Fruit fly (Drosophila melanogaster) whole organism, embryonic: Measurements from ENCODE around the gene alpha-Spec.

ENCODE experiments used
- Aef1 ChIP-seq: fragments of 200-800 bp; sonication (Bioruptor generic); IDR thresholded peaks from 3 replicates; pipeline ENCODE4 v1.3.6; 2022; ENCODE audit warnings: missing biosample characterization, missing genetic modification characterization
- CG14014 ChIP-seq: fragments of 200-800 bp; sonication (Bioruptor generic); IDR thresholded peaks from 2 replicates; pipeline ENCODE4 v1.3.6; 2022; ENCODE audit warnings: missing biosample characterization, missing genetic modification characterization
- CkIIα-i1 ChIP-seq: fragments of 200-800 bp; sonication (Bioruptor generic); IDR thresholded peaks from 2 replicates; pipeline ENCODE4 v1.3.6; 2022; ENCODE audit warnings: missing biosample characterization, missing genetic modification characterization
- Dll ChIP-seq: fragments of 200-800 bp; sonication (Bioruptor generic); IDR thresholded peaks from 4 replicates; pipeline ENCODE4 v1.3.6; 2022; ENCODE audit warnings: missing biosample characterization, missing genetic modification characterization; ENCODE audit not compliant: partially characterized antibody
- caup ChIP-seq: fragments of 200-800 bp; sonication (Bioruptor generic); optimal IDR thresholded peaks from 3 replicates; lab custom pipeline; 2017; ENCODE audit warnings: missing biosample characterization, mild to moderate bottlenecking, missing genetic modification characterization, moderate library complexity; ENCODE audit not compliant: severe bottlenecking
- mld ChIP-seq: fragments of 200-800 bp; sonication (Bioruptor generic); IDR thresholded peaks from 3 replicates; pipeline ENCODE4 v1.3.6; 2022; ENCODE audit warnings: missing biosample characterization, missing genetic modification characterization; ENCODE audit not compliant: partially characterized antibody
- org-1 ChIP-seq: fragments of 200-800 bp; sonication (Bioruptor generic); optimal IDR thresholded peaks from 2 replicates; lab custom pipeline; 2017; ENCODE audit warnings: missing biosample characterization, missing genetic modification characterization
- psq ChIP-seq: fragments of 200-800 bp; sonication (Bioruptor generic); optimal IDR thresholded peaks from 2 replicates; lab custom pipeline; 2017; ENCODE audit warnings: missing biosample characterization, missing genetic modification characterization
- stc ChIP-seq: fragments of 200-800 bp; sonication (Bioruptor generic); IDR thresholded peaks from 2 replicates; pipeline ENCODE4 v1.3.6; 2022; ENCODE audit warnings: missing biosample characterization, missing genetic modification characterization
- stwl ChIP-seq: fragments of 200-800 bp; sonication (Bioruptor generic); optimal IDR thresholded peaks from 3 replicates; lab custom pipeline; 2018; ENCODE audit warnings: missing biosample characterization, mild to moderate bottlenecking, missing genetic modification characterization, moderate library complexity

DNA sequence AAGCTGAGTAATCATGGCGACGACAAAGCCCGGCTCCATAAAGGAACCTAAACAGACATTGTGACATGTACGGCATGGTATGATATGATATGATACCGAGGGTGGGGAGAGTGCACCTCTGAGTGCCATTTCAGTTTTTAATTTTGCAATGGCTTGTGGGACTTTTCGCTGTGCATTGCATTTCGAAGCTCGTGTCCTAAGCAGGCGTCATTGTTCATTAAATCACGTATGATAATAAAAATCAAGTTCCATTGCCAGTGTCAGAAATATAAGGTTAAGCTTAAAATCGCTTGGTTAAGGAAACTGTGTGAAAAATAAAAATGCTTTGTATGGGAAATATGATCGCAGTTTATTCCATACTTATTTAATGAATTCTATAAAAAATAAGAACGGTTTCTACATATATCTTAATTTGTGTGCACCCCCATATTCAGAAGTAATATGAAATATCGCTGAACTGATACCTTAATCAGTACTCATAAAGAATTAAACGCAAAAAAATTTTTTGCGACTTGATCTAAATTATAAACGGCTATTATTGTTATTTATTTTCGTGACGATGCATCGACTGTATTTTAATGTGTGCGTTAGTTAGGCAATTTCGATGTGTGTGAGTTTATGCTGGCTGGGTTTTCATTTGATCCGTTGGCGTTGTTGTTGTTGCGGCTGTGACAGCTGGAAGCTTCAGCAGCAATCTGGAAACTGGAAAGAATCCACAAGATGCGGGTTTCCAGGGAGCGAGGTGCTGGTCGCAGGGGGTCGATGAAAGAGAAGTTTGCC lies 65.6 kb downstream of the alpha-Spec start:
- TF ChIP-seq mld (GFP tag; lab: Robert Waterston, UW) (no peak), Dll (no peak), psq (no peak), Aef1 (GFP tag; lab: Robert Waterston, UW) (no peak), org-1 (GFP tag; lab: Kevin White, UChicago) (no peak), stc (no peak), caup (GFP tag; lab: Kevin White, UChicago) (no peak), stwl (no peak), CkIIα-i1 (GFP tag; lab: Robert Waterston, UW) (no peak), CG14014 (GFP tag; lab: Robert Waterston, UW) (no peak)
